Fruit fly (Drosophila melanogaster): Measurements from ENCODE around the gene ko.

The ko gene

DNA sequence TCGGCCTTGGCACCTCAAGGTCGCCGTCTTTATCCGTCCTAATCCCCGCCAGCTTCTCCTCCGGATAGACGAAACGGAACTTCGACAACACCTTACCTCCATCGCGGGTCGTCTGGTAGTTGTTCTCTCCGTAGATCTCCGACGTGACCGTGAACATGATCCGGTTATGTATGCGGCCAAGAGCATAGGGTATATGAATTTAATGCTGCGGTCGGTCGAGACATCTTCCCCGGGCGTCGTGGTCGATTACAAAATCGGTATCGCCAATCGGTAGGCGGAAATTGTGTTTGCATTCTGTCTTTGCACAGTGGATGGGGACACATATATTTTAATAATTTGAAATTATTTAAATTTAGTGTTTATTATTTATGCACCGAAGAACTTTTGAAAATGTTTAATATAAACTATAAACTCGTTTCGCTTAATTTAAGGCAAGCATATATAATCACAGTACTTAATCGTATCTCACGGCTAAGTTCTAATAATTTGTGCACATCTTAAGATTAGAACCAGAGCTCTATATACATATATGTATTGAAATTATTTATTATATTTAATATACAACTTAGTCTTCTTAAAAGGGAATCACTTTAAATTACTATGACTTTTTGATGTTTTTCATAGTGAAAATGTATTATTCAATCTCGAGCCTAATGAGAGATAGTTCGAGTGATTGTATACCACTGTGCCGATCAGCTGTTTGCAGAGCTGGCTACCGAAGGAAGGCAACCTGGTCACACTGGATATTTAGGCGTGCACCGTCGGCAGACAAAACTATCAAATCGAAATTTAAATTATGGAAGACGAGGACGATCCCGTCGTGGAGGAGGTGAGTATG is 99.6 kb downstream of the ko start, which contains the start of the genes CG10584 and Polr3E (continued):
- TF ChIP-seq CG7987 (GFP tag; optimal IDR thresholded peaks at IDR 0.05) (peak; percentile 71), CG16813 (GFP tag; IDR thresholded peaks at IDR 0.05; ENCODE audit: partially characterized antibody) (peak; percentile 16; the same call in 1 of the 3 replicates), gt (GFP tag; IDR thresholded peaks at IDR 0.05) (no peak), Atf6 (GFP tag; IDR thresholded peaks at IDR 0.05) (peak; percentile 75), lmd (GFP tag; IDR thresholded peaks at IDR 0.05) (peak; percentile 89), CG4360 (GFP tag; IDR thresholded peaks at IDR 0.05) (0 out of 2 replicates have a peak, but pooled peaks have one; percentile 6), E2f1 (GFP tag; IDR thresholded peaks at IDR 0.05) (peak; percentile 83), CG33213 (GFP tag; optimal IDR thresholded peaks at IDR 0.05) (peak; percentile 23), stwl (tag; optimal IDR thresholded peaks at IDR 0.05) (peak; percentile 23), ap (GFP tag; IDR thresholded peaks at IDR 0.05) (peak; percentile 63), CG15696 (tag; optimal IDR thresholded peaks at IDR 0.05) (peak; percentile 95), Fer3 (tag; optimal IDR thresholded peaks at IDR 0.05) (peak; percentile 90), CG11456 (GFP tag; IDR thresholded peaks at IDR 0.05) (peak; percentile 70; the same call in 2 of the 3 replicates), Drgx (GFP tag; IDR thresholded peaks at IDR 0.05) (peak; percentile 84), CkIIα-i1 (GFP tag; IDR thresholded peaks at IDR 0.05) (no peak), Lim3 (GFP tag; IDR thresholded peaks at IDR 0.05) (0 out of 2 replicates have a peak, but pooled peaks have one; percentile 50), CG11560 (tag; IDR thresholded peaks at IDR 0.05) (peak; percentile 51; the same call in 2 of the 3 replicates), dmrt11E (tag; optimal IDR thresholded peaks at IDR 0.05) (peak; percentile 94), CG13894 (tag; optimal IDR thresholded peaks at IDR 0.05) (peak; percentile 91), H2.0 (GFP tag; IDR thresholded peaks at IDR 0.05) (peak; percentile 63), CG15601 (tag; optimal IDR thresholded peaks at IDR 0.05) (peak; percentile 93), HmgD (GFP tag; optimal IDR thresholded peaks at IDR 0.05) (peak; percentile 3), CG4854 (GFP tag; optimal IDR thresholded peaks at IDR 0.05) (peak; percentile 27), NfI (GFP tag; optimal IDR thresholded peaks at IDR 0.05) (peak; percentile 94), Scr (GFP tag; IDR thresholded peaks at IDR 0.05; ENCODE audit: partially characterized antibody) (peak; percentile 18; the same call in 1 of the 2 replicates), Meics (GFP tag; optimal IDR thresholded peaks at IDR 0.05) (peak; percentile 96), luna (GFP tag; optimal IDR thresholded peaks at IDR 0.05) (no peak), Nf-YB (GFP tag; optimal IDR thresholded peaks at IDR 0.05) (peak; percentile 84), Hr78 (GFP tag; optimal IDR thresholded peaks at IDR 0.05) (peak in 1 of 2 experiments; percentile 83), CG12744 (GFP tag; optimal IDR thresholded peaks at IDR 0.05) (no peak), Mes4 (GFP tag; optimal IDR thresholded peaks at IDR 0.05) (peak; percentile 49), amos (GFP tag; IDR thresholded peaks at IDR 0.05; ENCODE audit: partially characterized antibody) (peak; percentile 36; the same call in 1 of the 2 replicates), danr (GFP tag; IDR thresholded peaks at IDR 0.05) (peak; percentile 73), CG11085 (GFP tag; IDR thresholded peaks at IDR 0.05) (peak; percentile 70), CG17361 (GFP tag; IDR thresholded peaks at IDR 0.05) (peak; percentile 99), fru (optimal IDR thresholded peaks at IDR 0.05) (no peak), Blimp-1 (GFP tag; optimal IDR thresholded peaks at IDR 0.05) (peak; percentile 89), Bteb2 (GFP tag; optimal IDR thresholded peaks at IDR 0.05) (peak; percentile 46), HLHmδ (GFP tag; optimal IDR thresholded peaks at IDR 0.05) (no peak), grau (tag; optimal IDR thresholded peaks at IDR 0.05) (peak; percentile 95), pfk (GFP tag; optimal IDR thresholded peaks at IDR 0.05) (peak; percentile 50), Deaf1 (tag; optimal IDR thresholded peaks at IDR 0.05) (peak; percentile 81), so (GFP tag; IDR thresholded peaks at IDR 0.05) (peak; percentile 80; the same call in 1 of the 3 replicates), vvl (GFP tag; IDR thresholded peaks at IDR 0.05) (peak; percentile 82), ind (GFP tag; optimal IDR thresholded peaks at IDR 0.05) (peak; percentile 92), CG10209 (GFP tag; optimal IDR thresholded peaks at IDR 0.05) (peak; percentile 95), CG13296 (GFP tag; optimal IDR thresholded peaks at IDR 0.05) (peak; percentile 97), CG7271 (tag; optimal IDR thresholded peaks at IDR 0.05) (peak; percentile 76)
